Worm (Caenorhabditis elegans): ENCODE data around the gene F40G9.15.

Gene F40G9.15

DNA sequence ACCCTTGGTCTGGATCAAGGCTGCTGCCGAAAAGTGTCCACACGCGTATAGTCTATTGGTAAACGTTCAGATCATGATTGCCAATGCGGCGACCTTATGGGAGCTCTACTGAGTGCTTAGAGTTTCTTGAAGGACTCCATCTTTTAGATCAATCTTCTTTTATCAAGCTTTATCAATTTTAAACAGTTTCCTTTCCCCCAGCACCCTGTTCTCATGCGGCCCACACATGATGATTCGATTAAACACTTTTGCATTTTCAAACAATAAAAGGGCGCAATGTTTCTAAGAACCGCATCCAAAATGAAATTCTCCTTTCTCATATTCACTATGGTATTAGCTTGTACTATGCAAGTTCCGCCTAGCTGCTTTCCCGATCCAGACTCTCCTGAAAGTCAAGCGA is 16.8 kb upstream of the F40G9.15 start, which contains the start of gene F40G9.7:
Gene F40G9.7 (plus strand): TSS at position 301 of the 400 bp plus-strand sequence.
- TF ChIP-seq lin-15B (tag; optimal IDR thresholded peaks at IDR 0.05) (no peak), pag-3 (tag; optimal IDR thresholded peaks at IDR 0.05; ENCODE audit: borderline replicate concordance, insufficient read depth) (no peak), snpc-4 (tag; optimal IDR thresholded peaks at IDR 0.05) (no peak), pax-3 (tag; optimal IDR thresholded peaks at IDR 0.05) (no peak), unc-98 (GFP tag; IDR thresholded peaks at IDR 0.05) (no peak), aly-2 (tag; optimal IDR thresholded peaks at IDR 0.05) (no peak), jun-1 (tag; optimal IDR thresholded peaks at IDR 0.05) (no peak), fkh-10 (GFP tag; optimal IDR thresholded peaks at IDR 0.05) (no peak), zag-1 (tag; optimal IDR thresholded peaks at IDR 0.05) (no peak), ama-1 (optimal IDR thresholded peaks at IDR 0.05) (no peak), skn-1 (tag; optimal IDR thresholded peaks at IDR 0.05) (no peak), nhr-237 (tag; optimal IDR thresholded peaks at IDR 0.05) (no peak)

DNA sequence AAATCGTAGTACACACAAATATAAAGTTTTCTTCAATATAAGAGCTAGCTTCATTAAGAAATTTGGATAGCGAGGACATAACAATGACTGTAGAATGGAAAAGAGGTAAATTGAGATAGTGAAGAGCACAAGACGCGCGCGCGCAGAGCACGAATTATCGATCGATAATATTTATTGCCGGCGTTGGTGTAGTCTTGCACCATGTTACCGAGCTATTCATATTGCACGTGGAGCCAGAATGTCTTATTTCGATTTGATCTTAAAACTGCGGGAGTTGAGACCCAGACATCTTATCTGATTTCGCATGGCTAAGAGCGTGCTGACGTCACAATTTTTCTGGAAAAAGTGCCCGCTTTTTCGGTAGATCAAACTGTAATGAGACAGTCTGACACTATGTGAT is 12.7 kb upstream of the F40G9.15 start, which contains the start of gene F40G9.18:
Gene F40G9.18 (minus strand): TSS at position 101 of the 400 bp plus-strand sequence.
- TF ChIP-seq ceh-88 (GFP tag; IDR thresholded peaks at IDR 0.05) (no peak), irx-1 (tag; optimal IDR thresholded peaks at IDR 0.05) (no peak), ceh-8 (GFP tag; optimal IDR thresholded peaks at IDR 0.05) (no peak), lin-35 (GFP tag; optimal IDR thresholded peaks at IDR 0.05) (no peak), pqm-1 (tag; optimal IDR thresholded peaks at IDR 0.05) (no peak)

- TF ChIP-seq unc-130 (tag; optimal IDR thresholded peaks at IDR 0.05) = no peak
- no peak for TF ChIP-seq lin-13 (GFP tag; optimal IDR thresholded peaks at IDR 0.05)
- TF ChIP-seq rnt-1 (tag; optimal IDR thresholded peaks at IDR 0.05) = no peak
- TF ChIP-seq nhr-71 (tag; optimal IDR thresholded peaks at IDR 0.05) = no peak
- no peak for TF ChIP-seq unc-62 (GFP tag; optimal IDR thresholded peaks at IDR 0.05)
- no peak for TF ChIP-seq xbp-1 (tag; optimal IDR thresholded peaks at IDR 0.05)
- TF ChIP-seq ceh-63 (GFP tag; optimal IDR thresholded peaks at IDR 0.05) = no peak
- no peak for TF ChIP-seq skn-1 (tag; optimal IDR thresholded peaks at IDR 0.05)
- no peak for TF ChIP-seq lin-35 (GFP tag; optimal IDR thresholded peaks at IDR 0.05)
- TF ChIP-seq egl-27 (tag; optimal IDR thresholded peaks at IDR 0.05) = no peak
Observed at ce11 chrIII:171617-172016, 10.6 kb upstream of the F40G9.15 start, which contains the start of the genes F40G9.9 and F40G9.12. F40G9.9 (minus strand) TSS chrIII:171717. F40G9.12 (plus strand) TSS chrIII:171847.

DNA sequence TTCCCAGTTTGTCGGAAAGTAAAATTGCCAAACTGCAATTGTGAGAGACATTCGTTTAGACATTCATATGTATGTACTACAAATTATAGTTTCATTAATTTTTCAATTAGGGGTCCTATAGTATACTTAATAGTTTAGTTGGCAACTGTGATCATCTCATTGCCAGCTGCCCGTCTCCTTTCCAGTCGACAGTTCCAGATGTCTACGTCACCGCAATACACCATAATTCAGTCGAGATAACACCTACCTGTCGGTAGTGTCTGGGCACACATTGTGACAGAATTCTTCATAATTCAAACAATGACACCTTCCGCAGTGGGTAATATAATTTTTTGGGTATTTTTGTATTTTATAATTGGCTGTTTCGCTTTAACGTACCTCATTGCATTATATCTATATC is 8.7 kb upstream of the F40G9.15 start, which contains the start of gene F40G9.19:
Gene F40G9.19 (plus strand): TSS at position 301 of the 400 bp plus-strand sequence.
- TF ChIP-seq F16B12.6 (tag; optimal IDR thresholded peaks at IDR 0.05) (no peak), aha-1 (tag; optimal IDR thresholded peaks at IDR 0.05) (no peak), C34B4.2 (tag; optimal IDR thresholded peaks at IDR 0.05) (no peak), lin-15B (tag; optimal IDR thresholded peaks at IDR 0.05) (no peak), fkh-10 (GFP tag; optimal IDR thresholded peaks at IDR 0.05) (no peak), fos-1 (tag; optimal IDR thresholded peaks at IDR 0.05) (no peak), nhr-11 (tag; optimal IDR thresholded peaks at IDR 0.05) (no peak), fkh-8 (tag; optimal IDR thresholded peaks at IDR 0.05) (no peak), sox-4 (tag; optimal IDR thresholded peaks at IDR 0.05) (no peak), mep-1 (tag; optimal IDR thresholded peaks at IDR 0.05) (no peak), swsn-7 (tag; optimal IDR thresholded peaks at IDR 0.05) (no peak), ceh-82 (tag; optimal IDR thresholded peaks at IDR 0.05) (no peak), C04F5.9 (tag; optimal IDR thresholded peaks at IDR 0.05) (no peak), sptf-1 (tag; optimal IDR thresholded peaks at IDR 0.05) (no peak), nhr-76 (tag; optimal IDR thresholded peaks at IDR 0.05) (no peak), nhr-84 (tag; optimal IDR thresholded peaks at IDR 0.05) (no peak), unc-30 (tag; optimal IDR thresholded peaks at IDR 0.05) (no peak)
